Fruit fly (Drosophila melanogaster) whole organism, wandering third instar larva: Measurements from ENCODE around the gene CG14135.

ENCODE experiments used
- CG9705 ChIP-seq: fragments of 200-800 bp; sonication (Bioruptor generic); optimal IDR thresholded peaks from 2 replicates; lab custom pipeline; 2018; ENCODE audit warnings: missing biosample characterization, mild to moderate bottlenecking, missing genetic modification characterization
- Vsx2 ChIP-seq: fragments of 200-300, 225-300 bp; sonication (Bioruptor generic); optimal IDR thresholded peaks from 2 replicates; lab custom pipeline; 2018; ENCODE audit warnings: missing biosample characterization, missing genetic modification characterization; ENCODE audit not compliant: partially characterized antibody
- dsf ChIP-seq: sonication (Bioruptor generic); optimal IDR thresholded peaks from 2 replicates; lab custom pipeline; 2016; ENCODE audit warnings: missing biosample characterization, missing genetic modification characterization, borderline replicate concordance

dm6 chr3L:11721498-11721946 lies 30.2 kb downstream of the CG14135 start:
- no peak for TF ChIP-seq dsf (GFP tag; lab: Kevin White, UChicago)
- TF ChIP-seq Vsx2 (GFP tag; lab: Kevin White, UChicago), result no peak
- TF ChIP-seq CG9705 (GFP tag; lab: Kevin White, UChicago), result no peak
